Comparison of ENCODE assay signal across 1 fruit fly cellular context in the genomic region with DNA sequence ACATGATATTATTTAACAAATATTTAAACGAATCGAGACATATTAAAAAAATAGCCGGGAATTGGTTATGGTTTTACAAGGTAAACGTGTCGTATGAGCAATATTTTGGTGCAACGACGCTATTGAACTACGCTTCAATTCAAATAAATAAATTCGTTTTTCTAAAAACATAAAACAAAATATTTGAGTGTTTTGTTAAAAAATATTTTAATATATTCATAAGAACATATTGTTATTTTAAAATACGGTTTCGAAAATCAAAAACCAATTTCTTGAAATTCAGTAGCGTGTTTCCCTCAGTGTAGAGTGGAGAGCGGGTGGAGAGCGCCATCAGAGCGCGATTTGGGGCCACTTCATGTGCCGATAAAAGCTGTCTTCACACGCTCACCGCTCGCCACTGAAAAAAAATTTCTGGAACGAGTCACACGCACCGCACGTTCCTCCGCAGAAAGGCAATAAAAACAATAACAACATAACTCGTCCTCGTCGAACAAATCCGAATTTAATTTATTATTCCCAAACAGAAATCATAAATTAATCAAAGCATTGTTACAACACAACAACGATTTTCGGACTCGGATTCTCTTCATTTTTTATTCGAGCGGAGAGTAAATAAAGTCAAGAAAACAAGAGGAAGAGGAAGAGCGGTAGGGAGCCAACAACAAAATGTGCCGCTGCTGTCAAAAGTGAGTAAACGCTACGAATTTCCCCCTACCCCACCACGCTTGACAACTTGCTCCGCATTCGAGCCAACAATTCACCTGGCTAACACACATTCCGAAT.
TF ChIP-seq lines count a peak whose summit lies in the region.

No protein-coding gene starts in this region.

TF ChIP-seq in whole organism, embryonic, 481 proteins besides CTCF, POLR2A, EP300 and RAD21 (continued from another document and continues in another):
- no peak for TF ChIP-seq abd-A (tag; optimal IDR thresholded peaks at IDR 0.05; lab: Kevin White, UChicago)
- TF ChIP-seq C15 (GFP tag; IDR thresholded peaks at IDR 0.05; lab: Robert Waterston, UW): no peak; the same call in 1 of the 3 replicates
- TF ChIP-seq CG7357 (GFP tag; IDR thresholded peaks at IDR 0.05; lab: Robert Waterston, UW): peak; percentile 78
- peak; percentile 83 for TF ChIP-seq kah (GFP tag; optimal IDR thresholded peaks at IDR 0.05; lab: Kevin White, UChicago)
- peak; percentile 26; the same call in 1 of the 2 replicates for TF ChIP-seq Nf-YA (GFP tag; IDR thresholded peaks at IDR 0.05; lab: Robert Waterston, UW)
- no peak for TF ChIP-seq ham (GFP tag; IDR thresholded peaks at IDR 0.05; lab: Robert Waterston, UW)
- peak in 1 of 2 experiments; percentile 86 for TF ChIP-seq Eip74EF (GFP tag; optimal IDR thresholded peaks at IDR 0.05; lab: Kevin White, UChicago)
- peak; percentile 91 for TF ChIP-seq CG10543 (GFP tag; optimal IDR thresholded peaks at IDR 0.05; lab: Kevin White, UChicago)
- TF ChIP-seq Bgb (GFP tag; IDR thresholded peaks at IDR 0.05; lab: Robert Waterston, UW; ENCODE audit: partially characterized antibody): 0 out of 2 replicates have a peak, but pooled peaks have one; percentile 7
- peak; percentile 19 for TF ChIP-seq CG4617 (GFP tag; optimal IDR thresholded peaks at IDR 0.05; lab: Kevin White, UChicago; ENCODE audit: borderline replicate concordance)
- peak; percentile 38 for TF ChIP-seq Dip3 (GFP tag; optimal IDR thresholded peaks at IDR 0.05; lab: Kevin White, UChicago)
- TF ChIP-seq CG11695 (GFP tag; IDR thresholded peaks at IDR 0.05; lab: Robert Waterston, UW): peak; percentile 78
- no peak for TF ChIP-seq btn (GFP tag; optimal IDR thresholded peaks at IDR 0.05; lab: Kevin White, UChicago)
- TF ChIP-seq p53 (GFP tag; optimal IDR thresholded peaks at IDR 0.05; lab: Kevin White, UChicago): no peak
- TF ChIP-seq sens (GFP tag; lab: Kevin White, UChicago): peak; percentile 92
- TF ChIP-seq Med (GFP tag; lab: Kevin White, UChicago): peak; percentile 90
- TF ChIP-seq CG10431 (GFP tag; optimal IDR thresholded peaks at IDR 0.05; lab: Kevin White, UChicago): peak; percentile 79
- peak; percentile 95 for TF ChIP-seq CG9437 (GFP tag; optimal IDR thresholded peaks at IDR 0.05; lab: Kevin White, UChicago)
- TF ChIP-seq cato (GFP tag; optimal IDR thresholded peaks at IDR 0.05; lab: Kevin White, UChicago; ENCODE audit: borderline replicate concordance): peak; percentile 86
- peak; percentile 89 for TF ChIP-seq CG8388 (GFP tag; optimal IDR thresholded peaks at IDR 0.05; lab: Kevin White, UChicago)
- TF ChIP-seq vnd (GFP tag; IDR thresholded peaks at IDR 0.05; lab: Robert Waterston, UW; ENCODE audit: partially characterized antibody): no peak
- TF ChIP-seq CG11093 (GFP tag; IDR thresholded peaks at IDR 0.05; lab: Robert Waterston, UW): peak; percentile 76; the same call in 1 of the 3 replicates
- peak; percentile 56 for TF ChIP-seq CG7987 (GFP tag; optimal IDR thresholded peaks at IDR 0.05; lab: Kevin White, UChicago)
- TF ChIP-seq Deaf1 (tag; optimal IDR thresholded peaks at IDR 0.05; lab: Kevin White, UChicago): peak; percentile 79
- TF ChIP-seq CG2875 (GFP tag; optimal IDR thresholded peaks at IDR 0.05; lab: Kevin White, UChicago): peak; percentile 81
- no peak for TF ChIP-seq repo (GFP tag; optimal IDR thresholded peaks at IDR 0.05; lab: Kevin White, UChicago)
- no peak for TF ChIP-seq Hr39 (optimal IDR thresholded peaks at IDR 0.05; lab: Kevin White, UChicago)
- peak; percentile 74; the same call in 1 of the 3 replicates for TF ChIP-seq CG11560 (tag; IDR thresholded peaks at IDR 0.05; lab: Robert Waterston, UW)
- TF ChIP-seq klu (GFP tag; IDR thresholded peaks at IDR 0.05; lab: Robert Waterston, UW): peak; percentile 84; the same call in 1 of the 2 replicates
- peak; percentile 60 for TF ChIP-seq CG15073 (GFP tag; optimal IDR thresholded peaks at IDR 0.05; lab: Kevin White, UChicago)
- TF ChIP-seq CG3847 (GFP tag; IDR thresholded peaks at IDR 0.05; lab: Robert Waterston, UW): peak; percentile 78
- TF ChIP-seq CG10462 (GFP tag; optimal IDR thresholded peaks at IDR 0.05; lab: Kevin White, UChicago): peak; percentile 40
- peak; percentile 55 for TF ChIP-seq CG8290 (GFP tag; optimal IDR thresholded peaks at IDR 0.05; lab: Kevin White, UChicago)
- TF ChIP-seq CG8290 (tag; optimal IDR thresholded peaks at IDR 0.05; lab: Kevin White, UChicago): peak in 1 of 2 experiments; percentile 54
- peak; percentile 61 for TF ChIP-seq CG2116 (GFP tag; optimal IDR thresholded peaks at IDR 0.05; lab: Kevin White, UChicago)
- no peak for TF ChIP-seq D (optimal IDR thresholded peaks at IDR 0.05; lab: Kevin White, UChicago)
- TF ChIP-seq D (GFP tag; optimal IDR thresholded peaks at IDR 0.05; lab: Kevin White, UChicago): peak; percentile 94
- TF ChIP-seq sd (tag; optimal IDR thresholded peaks at IDR 0.05; lab: Kevin White, UChicago): no peak
- TF ChIP-seq CG11247 (GFP tag; IDR thresholded peaks at IDR 0.05; lab: Robert Waterston, UW): peak; percentile 73
- TF ChIP-seq CG6854 (GFP tag; optimal IDR thresholded peaks at IDR 0.05; lab: Kevin White, UChicago): peak; percentile 87
- no peak for TF ChIP-seq Atf-2 (GFP tag; optimal IDR thresholded peaks at IDR 0.05; lab: Kevin White, UChicago)
- peak; percentile 3 for TF ChIP-seq CG17186 (GFP tag; optimal IDR thresholded peaks at IDR 0.05; lab: Kevin White, UChicago)
- peak; percentile 77; the same call in 1 of the 2 replicates for TF ChIP-seq gsb (GFP tag; IDR thresholded peaks at IDR 0.05; lab: Robert Waterston, UW)
- TF ChIP-seq Sox102F (GFP tag; optimal IDR thresholded peaks at IDR 0.05; lab: Kevin White, UChicago): peak; percentile 82
- no peak for TF ChIP-seq inv (GFP tag; IDR thresholded peaks at IDR 0.05; lab: Robert Waterston, UW; ENCODE audit: partially characterized antibody)
- TF ChIP-seq Oaz (GFP tag; IDR thresholded peaks at IDR 0.05; lab: Robert Waterston, UW): peak; percentile 67
- TF ChIP-seq Asciz (GFP tag; optimal IDR thresholded peaks at IDR 0.05; lab: Kevin White, UChicago): peak; percentile 93
- no peak for TF ChIP-seq lov (optimal IDR thresholded peaks at IDR 0.05; lab: Kevin White, UChicago)
- peak; percentile 71; the same call in 1 of the 3 replicates for TF ChIP-seq lov (GFP tag; IDR thresholded peaks at IDR 0.05; lab: Robert Waterston, UW)
- no peak for TF ChIP-seq gt (GFP tag; IDR thresholded peaks at IDR 0.05; lab: Robert Waterston, UW)
- no peak for TF ChIP-seq Atf3 (GFP tag; optimal IDR thresholded peaks at IDR 0.05; lab: Kevin White, UChicago)
- TF ChIP-seq az2 (GFP tag; optimal IDR thresholded peaks at IDR 0.05; lab: Kevin White, UChicago): peak; percentile 87
- peak; percentile 8 for TF ChIP-seq gro (GFP tag; optimal IDR thresholded peaks at IDR 0.05; lab: Kevin White, UChicago)
- peak; percentile 78 for TF ChIP-seq CG12769 (tag; optimal IDR thresholded peaks at IDR 0.05; lab: Kevin White, UChicago)
- peak; percentile 89 for TF ChIP-seq Abd-B (GFP tag; optimal IDR thresholded peaks at IDR 0.05; lab: Kevin White, UChicago)
- TF ChIP-seq NC2β (GFP tag; optimal IDR thresholded peaks at IDR 0.05; lab: Kevin White, UChicago): no peak
- peak; percentile 47; the same call in 1 of the 2 replicates for TF ChIP-seq CG10959 (GFP tag; IDR thresholded peaks at IDR 0.05; lab: Robert Waterston, UW)
- peak; percentile 96 for TF ChIP-seq CG8924 (tag; optimal IDR thresholded peaks at IDR 0.05; lab: Kevin White, UChicago)
- no peak for TF ChIP-seq ash1 (GFP tag; optimal IDR thresholded peaks at IDR 0.05; lab: Kevin White, UChicago)
- TF ChIP-seq yki (optimal IDR thresholded peaks at IDR 0.05; lab: Kevin White, UChicago): peak; percentile 13
- peak; percentile 92 for TF ChIP-seq CG1233 (GFP tag; optimal IDR thresholded peaks at IDR 0.05; lab: Kevin White, UChicago)
- peak; percentile 71 for TF ChIP-seq CG10654 (GFP tag; optimal IDR thresholded peaks at IDR 0.05; lab: Kevin White, UChicago)
- peak; percentile 69 for TF ChIP-seq ssp (GFP tag; IDR thresholded peaks at IDR 0.05; lab: Robert Waterston, UW)
- peak; percentile 84 for TF ChIP-seq CG8359 (GFP tag; optimal IDR thresholded peaks at IDR 0.05; lab: Kevin White, UChicago; ENCODE audit: borderline replicate concordance)
- peak; percentile 33 for TF ChIP-seq tup (GFP tag; optimal IDR thresholded peaks at IDR 0.05; lab: Kevin White, UChicago)
- no peak for TF ChIP-seq pum (GFP tag; optimal IDR thresholded peaks at IDR 0.05; lab: Kevin White, UChicago)
- peak; percentile 63 for TF ChIP-seq Poxn (GFP tag; IDR thresholded peaks at IDR 0.05; lab: Robert Waterston, UW)
- TF ChIP-seq crp (GFP tag; optimal IDR thresholded peaks at IDR 0.05; lab: Kevin White, UChicago): peak in 1 of 2 experiments; percentile 44
- TF ChIP-seq ATbp (GFP tag; optimal IDR thresholded peaks at IDR 0.05; lab: Kevin White, UChicago): peak; percentile 83
- TF ChIP-seq HmgZ (tag; optimal IDR thresholded peaks at IDR 0.05; lab: Kevin White, UChicago): peak; percentile 29
- TF ChIP-seq tio (GFP tag; optimal IDR thresholded peaks at IDR 0.05; lab: Kevin White, UChicago): peak; percentile 95
- peak; percentile 63 for TF ChIP-seq jing (GFP tag; optimal IDR thresholded peaks at IDR 0.05; lab: Kevin White, UChicago)
- TF ChIP-seq CG6683 (GFP tag; optimal IDR thresholded peaks at IDR 0.05; lab: Kevin White, UChicago): peak; percentile 84
- peak; percentile 83 for TF ChIP-seq Ptx1 (GFP tag; IDR thresholded peaks at IDR 0.05; lab: Robert Waterston, UW)
- TF ChIP-seq CG7928 (GFP tag; optimal IDR thresholded peaks at IDR 0.05; lab: Kevin White, UChicago): peak; percentile 62
- TF ChIP-seq Mad (GFP tag; optimal IDR thresholded peaks at IDR 0.05; lab: Kevin White, UChicago): peak; percentile 17
- TF ChIP-seq CG3163 (GFP tag; optimal IDR thresholded peaks at IDR 0.05; lab: Kevin White, UChicago): peak; percentile 76
- no peak for TF ChIP-seq fru (optimal IDR thresholded peaks at IDR 0.05; lab: Kevin White, UChicago)
- peak; percentile 77 for TF ChIP-seq Hsf (GFP tag; optimal IDR thresholded peaks at IDR 0.05; lab: Kevin White, UChicago)
- TF ChIP-seq hbn (GFP tag; IDR thresholded peaks at IDR 0.05; lab: Robert Waterston, UW; ENCODE audit: partially characterized antibody): no peak
- no peak for TF ChIP-seq Dref (GFP tag; IDR thresholded peaks at IDR 0.05; lab: Robert Waterston, UW)
- no peak for TF ChIP-seq CG8944 (GFP tag; optimal IDR thresholded peaks at IDR 0.05; lab: Kevin White, UChicago)
- peak; percentile 69; the same call in 1 of the 2 replicates for TF ChIP-seq ranshi (GFP tag; IDR thresholded peaks at IDR 0.05; lab: Robert Waterston, UW)
- TF ChIP-seq gsb-n (tag; optimal IDR thresholded peaks at IDR 0.05; lab: Kevin White, UChicago): peak; percentile 76
- TF ChIP-seq Doc3 (GFP tag; IDR thresholded peaks at IDR 0.05; lab: Robert Waterston, UW; ENCODE audit: partially characterized antibody): no peak
- TF ChIP-seq sug (tag; optimal IDR thresholded peaks at IDR 0.05; lab: Kevin White, UChicago): peak; percentile 83
- peak; percentile 96 for TF ChIP-seq CG17829 (tag; optimal IDR thresholded peaks at IDR 0.05; lab: Kevin White, UChicago)
- no peak for TF ChIP-seq CHES-1-like (GFP tag; optimal IDR thresholded peaks at IDR 0.05; lab: Kevin White, UChicago)
- peak; percentile 9; the same call in 1 of the 2 replicates for TF ChIP-seq CG17612 (GFP tag; IDR thresholded peaks at IDR 0.05; lab: Robert Waterston, UW)
- TF ChIP-seq CG7786 (GFP tag; optimal IDR thresholded peaks at IDR 0.05; lab: Kevin White, UChicago): peak; percentile 6
- peak; percentile 64 for TF ChIP-seq peb (GFP tag; IDR thresholded peaks at IDR 0.05; lab: Robert Waterston, UW)
- peak; percentile 13 for TF ChIP-seq cad (GFP tag; optimal IDR thresholded peaks at IDR 0.05; lab: Kevin White, UChicago)
- peak; percentile 33 for TF ChIP-seq ems (GFP tag; optimal IDR thresholded peaks at IDR 0.05; lab: Kevin White, UChicago)
- TF ChIP-seq run (tag; optimal IDR thresholded peaks at IDR 0.05; lab: Kevin White, UChicago): peak; percentile 88
- TF ChIP-seq Dad (GFP tag; optimal IDR thresholded peaks at IDR 0.05; lab: Kevin White, UChicago): no peak
- peak; percentile 79 for TF ChIP-seq al (GFP tag; IDR thresholded peaks at IDR 0.05; lab: Robert Waterston, UW)
- peak; percentile 28 for TF ChIP-seq CG13624 (GFP tag; optimal IDR thresholded peaks at IDR 0.05; lab: Kevin White, UChicago)
- peak; percentile 41; the same call in 1 of the 3 replicates for TF ChIP-seq Dbx (GFP tag; IDR thresholded peaks at IDR 0.05; lab: Robert Waterston, UW)
- TF ChIP-seq zf30C (GFP tag; optimal IDR thresholded peaks at IDR 0.05; lab: Kevin White, UChicago): peak; percentile 80
- peak; percentile 7 for TF ChIP-seq CG4707 (GFP tag; optimal IDR thresholded peaks at IDR 0.05; lab: Kevin White, UChicago)
- TF ChIP-seq luna (GFP tag; optimal IDR thresholded peaks at IDR 0.05; lab: Kevin White, UChicago): no peak
- TF ChIP-seq Atf6 (GFP tag; IDR thresholded peaks at IDR 0.05; lab: Robert Waterston, UW): peak; percentile 81
- peak; percentile 94 for TF ChIP-seq Oli (tag; optimal IDR thresholded peaks at IDR 0.05; lab: Kevin White, UChicago)
- peak; percentile 66 for TF ChIP-seq CG18011 (GFP tag; optimal IDR thresholded peaks at IDR 0.05; lab: Kevin White, UChicago)
- TF ChIP-seq gfzf (GFP tag; optimal IDR thresholded peaks at IDR 0.05; lab: Kevin White, UChicago): no peak
- TF ChIP-seq schlank (tag; optimal IDR thresholded peaks at IDR 0.05; lab: Kevin White, UChicago): peak; percentile 44
- TF ChIP-seq rib (GFP tag; IDR thresholded peaks at IDR 0.05; lab: Robert Waterston, UW): no peak
- peak; percentile 90 for TF ChIP-seq Blimp-1 (GFP tag; optimal IDR thresholded peaks at IDR 0.05; lab: Kevin White, UChicago)
- TF ChIP-seq CG8478 (optimal IDR thresholded peaks at IDR 0.05; lab: Kevin White, UChicago): no peak
- no peak; the same call in 1 of the 2 replicates for TF ChIP-seq CG1024 (GFP tag; IDR thresholded peaks at IDR 0.05; lab: Robert Waterston, UW)
- TF ChIP-seq NfI (GFP tag; optimal IDR thresholded peaks at IDR 0.05; lab: Kevin White, UChicago): peak; percentile 79
- TF ChIP-seq tin (GFP tag; optimal IDR thresholded peaks at IDR 0.05; lab: Kevin White, UChicago): peak; percentile 84
- no peak; the same call in 2 of the 3 replicates for TF ChIP-seq CG2889 (GFP tag; IDR thresholded peaks at IDR 0.05; lab: Robert Waterston, UW)
- TF ChIP-seq zen2 (GFP tag; IDR thresholded peaks at IDR 0.05; lab: Robert Waterston, UW; ENCODE audit: partially characterized antibody): no peak
- TF ChIP-seq chif (GFP tag; optimal IDR thresholded peaks at IDR 0.05; lab: Kevin White, UChicago): peak in 1 of 2 experiments; percentile 71
- TF ChIP-seq PHDP (tag; optimal IDR thresholded peaks at IDR 0.05; lab: Kevin White, UChicago): peak; percentile 94
- TF ChIP-seq Ravus (GFP tag; IDR thresholded peaks at IDR 0.05; lab: Robert Waterston, UW): peak; percentile 30
- TF ChIP-seq CG30020 (tag; optimal IDR thresholded peaks at IDR 0.05; lab: Kevin White, UChicago): peak; percentile 76
- TF ChIP-seq grn (GFP tag; optimal IDR thresholded peaks at IDR 0.05; lab: Kevin White, UChicago): no peak
